Fruit fly (Drosophila melanogaster) whole organism, embryonic: ENCODE data around the gene CG13096.

Experiments used
- Antp ChIP-seq: fragments of 200-800 bp; sonication (Bioruptor generic); optimal IDR thresholded peaks from 3 replicates; lab custom pipeline; 2016; ENCODE audit warnings: missing biosample characterization, missing genetic modification characterization
- Awh ChIP-seq: fragments of 200-800 bp; sonication (Bioruptor generic); IDR thresholded peaks from 2 replicates; pipeline ENCODE4, ENCODE4 v1.3.6; 2022; ENCODE audit warnings: missing biosample characterization, missing genetic modification characterization
- B-H1 ChIP-seq: fragments of 200-800 bp; sonication (Bioruptor generic); IDR thresholded peaks from 3 replicates; pipeline ENCODE4 v1.3.6; 2022; ENCODE audit warnings: missing biosample characterization, missing genetic modification characterization
- C15 ChIP-seq: fragments of 200-800 bp; sonication (Bioruptor generic); IDR thresholded peaks from 3 replicates; pipeline ENCODE4 v1.3.6; 2022; ENCODE audit warnings: missing biosample characterization, missing genetic modification characterization
- CG10366 ChIP-seq: fragments of 200-800 bp; sonication (Bioruptor generic); IDR thresholded peaks from 2 replicates; pipeline ENCODE4 v1.3.6; 2022; ENCODE audit warnings: missing biosample characterization, missing genetic modification characterization
- CG11085 ChIP-seq: fragments of 200-800 bp; sonication (Bioruptor generic); IDR thresholded peaks from 2 replicates; pipeline ENCODE4 v1.3.6; 2022; ENCODE audit warnings: missing biosample characterization, missing genetic modification characterization
- CG11560 ChIP-seq: fragments of 200-800 bp; sonication (Bioruptor generic); IDR thresholded peaks from 3 replicates; pipeline ENCODE4 v1.3.6; 2022; ENCODE audit warnings: missing biosample characterization, missing genetic modification characterization
- CG11695 ChIP-seq: fragments of 200-800 bp; sonication (Bioruptor generic); IDR thresholded peaks from 3 replicates; pipeline ENCODE4 v1.3.6; 2022; ENCODE audit warnings: missing biosample characterization, missing genetic modification characterization
- CG13894 ChIP-seq: fragments of 200-800 bp; sonication (Bioruptor generic); optimal IDR thresholded peaks from 3 replicates; lab custom pipeline; 2018; ENCODE audit warnings: missing biosample characterization, mild to moderate bottlenecking, missing genetic modification characterization, moderate library complexity
- CG14965 ChIP-seq: fragments of 200-800 bp; sonication (Bioruptor generic); optimal IDR thresholded peaks from 2 replicates; lab custom pipeline; 2016; ENCODE audit warnings: missing biosample characterization, missing genetic modification characterization, borderline replicate concordance
- CG17612 ChIP-seq: fragments of 200-800 bp; sonication (Bioruptor generic); IDR thresholded peaks from 2 replicates; pipeline ENCODE4 v1.3.6; 2022; ENCODE audit warnings: missing biosample characterization, missing genetic modification characterization
- CG2199 ChIP-seq: fragments of 200-800 bp; sonication (Bioruptor generic); IDR thresholded peaks from 3 replicates; pipeline ENCODE4 v1.3.6; 2022; ENCODE audit warnings: missing biosample characterization, missing genetic modification characterization
- CG30403 ChIP-seq: fragments of 200-800 bp; sonication (Bioruptor generic); optimal IDR thresholded peaks from 3 replicates; lab custom pipeline; 2016; ENCODE audit warnings: missing biosample characterization, missing genetic modification characterization
- CG3281 ChIP-seq: fragments of 200-800 bp; sonication (Bioruptor generic); optimal IDR thresholded peaks from 3 replicates; lab custom pipeline; 2017; ENCODE audit warnings: missing biosample characterization, mild to moderate bottlenecking, missing genetic modification characterization
- CG4282 ChIP-seq: fragments of 200-800 bp; sonication (Bioruptor generic); optimal IDR thresholded peaks from 2 replicates; lab custom pipeline; 2016; ENCODE audit warnings: missing biosample characterization, missing genetic modification characterization
- CG4424 ChIP-seq: fragments of 200-800 bp; sonication (Bioruptor generic); optimal IDR thresholded peaks from 3 replicates; lab custom pipeline; 2016; ENCODE audit warnings: missing biosample characterization, missing genetic modification characterization
- CG6854 ChIP-seq: fragments of 200-800 bp; sonication (Bioruptor generic); optimal IDR thresholded peaks from 3 replicates; lab custom pipeline; 2017; ENCODE audit warnings: missing biosample characterization, mild to moderate bottlenecking, missing genetic modification characterization
- Chrac-16 ChIP-seq: fragments of 200-800 bp; sonication (Bioruptor generic); optimal IDR thresholded peaks from 3 replicates; lab custom pipeline; 2016; ENCODE audit warnings: missing biosample characterization, missing genetic modification characterization
- Hr3 ChIP-seq: fragments of 200-800 bp; sonication (Bioruptor generic); optimal IDR thresholded peaks from 3 replicates; lab custom pipeline; 2016; ENCODE audit warnings: missing biosample characterization, missing genetic modification characterization
- NfI ChIP-seq: fragments of 200-800 bp; sonication (Bioruptor generic); optimal IDR thresholded peaks from 3 replicates; lab custom pipeline; 2018; ENCODE audit warnings: missing biosample characterization, mild to moderate bottlenecking, missing genetic modification characterization, moderate library complexity
- Oli ChIP-seq: fragments of 200-800 bp; sonication (Bioruptor generic); optimal IDR thresholded peaks from 2 replicates; lab custom pipeline; 2018; ENCODE audit warnings: missing biosample characterization, mild to moderate bottlenecking, missing genetic modification characterization, moderate library complexity
- Sox102F ChIP-seq: fragments of 200-800 bp; sonication (Bioruptor generic); optimal IDR thresholded peaks from 2 replicates; lab custom pipeline; 2018; ENCODE audit warnings: missing biosample characterization, mild to moderate bottlenecking, missing genetic modification characterization, moderate library complexity
- Spps ChIP-seq: fragments of 200-800 bp; sonication (Bioruptor generic); optimal IDR thresholded peaks from 2 replicates; lab custom pipeline; 2018; ENCODE audit warnings: missing biosample characterization, mild to moderate bottlenecking, missing genetic modification characterization
- Xrp1 ChIP-seq: fragments of 200-800 bp; sonication (Bioruptor generic); IDR thresholded peaks from 2 replicates; pipeline ENCODE4 v1.3.6; 2022; ENCODE audit warnings: missing biosample characterization, missing genetic modification characterization
- bcd ChIP-seq: fragments of 200-800 bp; sonication (Bioruptor generic); optimal IDR thresholded peaks from 2 replicates; lab custom pipeline; 2017; ENCODE audit warnings: missing biosample characterization, mild to moderate bottlenecking, missing genetic modification characterization
- bigmax ChIP-seq: fragments of 200-800 bp; sonication (Bioruptor generic); optimal IDR thresholded peaks from 2 replicates; lab custom pipeline; 2018; ENCODE audit warnings: missing biosample characterization, mild to moderate bottlenecking, missing genetic modification characterization
- cas ChIP-seq: fragments of 200-800 bp; sonication (Bioruptor generic); IDR thresholded peaks from 2 replicates; pipeline ENCODE4 v1.3.6; 2022; ENCODE audit warnings: missing biosample characterization, missing genetic modification characterization
- cato ChIP-seq: fragments of 200-800 bp; sonication (Bioruptor generic); optimal IDR thresholded peaks from 2 replicates; lab custom pipeline; 2016; ENCODE audit warnings: missing biosample characterization, missing genetic modification characterization, borderline replicate concordance
- croc ChIP-seq: fragments of 200-800 bp; sonication (Bioruptor generic); conservative IDR thresholded peaks from 3 replicates; pipeline ENCODE4 v1.3.6; 2022; ENCODE audit warnings: missing biosample characterization, missing genetic modification characterization
- crol ChIP-seq: fragments of 200-800 bp; sonication (Bioruptor generic); IDR thresholded peaks from 2 replicates; pipeline ENCODE4 v1.3.6; 2022; ENCODE audit warnings: missing biosample characterization, missing genetic modification characterization
- dati ChIP-seq: fragments of 200-800 bp; sonication (Bioruptor generic); IDR thresholded peaks from 2 replicates; pipeline ENCODE4 v1.3.6; 2022; ENCODE audit warnings: missing biosample characterization, missing genetic modification characterization
- dm ChIP-seq: fragments of 200-800 bp; sonication (Bioruptor generic); optimal IDR thresholded peaks from 3 replicates; lab custom pipeline; 2016; ENCODE audit warnings: missing biosample characterization, missing genetic modification characterization
- dysf ChIP-seq: fragments of 200-800 bp; sonication (Bioruptor generic); IDR thresholded peaks from 3 replicates; pipeline ENCODE4 v1.3.6; 2022; ENCODE audit warnings: missing biosample characterization, missing genetic modification characterization
- en ChIP-seq: fragments of 200-800 bp; sonication (Bioruptor generic); optimal IDR thresholded peaks from 2 replicates; lab custom pipeline; 2016; ENCODE audit warnings: missing biosample characterization, missing genetic modification characterization
- gcm2 ChIP-seq: fragments of 200-800 bp; sonication (Bioruptor generic); optimal IDR thresholded peaks from 2 replicates; lab custom pipeline; 2016; ENCODE audit warnings: missing biosample characterization, missing genetic modification characterization
- inv ChIP-seq: fragments of 200-800 bp; sonication (Bioruptor generic); IDR thresholded peaks from 2 replicates; pipeline ENCODE4 v1.3.6; 2022; ENCODE audit warnings: missing biosample characterization, missing genetic modification characterization; ENCODE audit not compliant: partially characterized antibody
- jumu ChIP-seq: fragments of 200-800 bp; sonication (Bioruptor generic); optimal IDR thresholded peaks from 3 replicates; lab custom pipeline; 2016; ENCODE audit warnings: missing biosample characterization, missing genetic modification characterization
- kay ChIP-seq: fragments of 200-800 bp; sonication (Bioruptor generic); optimal IDR thresholded peaks from 2 replicates; lab custom pipeline; 2016; ENCODE audit warnings: missing biosample characterization, missing genetic modification characterization
- lab ChIP-seq: fragments of 200-800 bp; sonication (Bioruptor generic); optimal IDR thresholded peaks from 3 replicates; lab custom pipeline; 2017; ENCODE audit warnings: missing biosample characterization, missing genetic modification characterization, mild to moderate bottlenecking, moderate library complexity, missing genetic modification reagents
- mirr ChIP-seq: fragments of 200-800 bp; sonication (Bioruptor generic); optimal IDR thresholded peaks from 3 replicates; lab custom pipeline; 2018; ENCODE audit warnings: missing biosample characterization, mild to moderate bottlenecking, missing genetic modification characterization
- nerfin-2 ChIP-seq: fragments of 200-800 bp; sonication (Bioruptor generic); IDR thresholded peaks from 2 replicates; pipeline ENCODE4 v1.3.6; 2022; ENCODE audit warnings: missing biosample characterization, missing genetic modification characterization; ENCODE audit not compliant: partially characterized antibody
- pho ChIP-seq: fragments of 200-800 bp; sonication (Bioruptor generic); optimal IDR thresholded peaks from 2 replicates; lab custom pipeline; 2016; ENCODE audit warnings: missing biosample characterization, missing genetic modification characterization
- phol ChIP-seq: fragments of 200-800 bp; sonication (Bioruptor generic); optimal IDR thresholded peaks from 3 replicates; lab custom pipeline; 2018; ENCODE audit warnings: missing biosample characterization, mild to moderate bottlenecking, missing genetic modification characterization, moderate library complexity
- psq ChIP-seq: fragments of 200-800 bp; sonication (Bioruptor generic); optimal IDR thresholded peaks from 2 replicates; lab custom pipeline; 2017; ENCODE audit warnings: missing biosample characterization, missing genetic modification characterization
- run ChIP-seq: fragments of 200-800 bp; sonication (Bioruptor generic); optimal IDR thresholded peaks from 3 replicates; lab custom pipeline; 2018; ENCODE audit warnings: missing biosample characterization, mild to moderate bottlenecking, missing genetic modification characterization
- sens ChIP-seq: fragments of 200-800 bp; sonication (Bioruptor generic); peaks from one replicate; lab custom pipeline; 2016; ENCODE audit warnings: missing biosample characterization, missing genetic modification characterization
- sima ChIP-seq: fragments of 200-800 bp; sonication (Bioruptor generic); optimal IDR thresholded peaks from 2 replicates; lab custom pipeline; 2016; ENCODE audit warnings: missing biosample characterization, missing genetic modification characterization
- slbo ChIP-seq: fragments of 200-800 bp; sonication (Bioruptor generic); IDR thresholded peaks from 2 replicates; pipeline ENCODE4 v1.3.6; 2022; ENCODE audit warnings: missing biosample characterization, missing genetic modification characterization
- tap ChIP-seq: fragments of 200-800 bp; optimal IDR thresholded peaks from 3 replicates; lab custom pipeline; 2019; ENCODE audit warnings: missing biosample characterization, mild to moderate bottlenecking, missing genetic modification characterization, moderate library complexity
- trh ChIP-seq: fragments of 200-800 bp; sonication (Bioruptor generic); optimal IDR thresholded peaks from 2 replicates; lab custom pipeline; 2016; ENCODE audit warnings: missing biosample characterization, missing genetic modification characterization
- vfl ChIP-seq: fragments of 200-800 bp; sonication (Bioruptor generic); optimal IDR thresholded peaks from 2 replicates; lab custom pipeline; 2016; ENCODE audit warnings: missing biosample characterization, missing genetic modification characterization
- zen2 ChIP-seq: fragments of 200-800 bp; sonication (Bioruptor generic); IDR thresholded peaks from 3 replicates; pipeline ENCODE4 v1.3.6; 2022; ENCODE audit warnings: missing biosample characterization, missing genetic modification characterization; ENCODE audit not compliant: partially characterized antibody

Gene CG13096

dm6 chr2L:8552472-8552871 is 40.8 kb upstream of the CG13096 start (continued):
- no peak for TF ChIP-seq CG3281
- TF ChIP-seq tap (tag; lab: Kevin White, UChicago), result no peak
- TF ChIP-seq Chrac-16 (GFP tag; lab: Kevin White, UChicago), result peak; percentile 24
- TF ChIP-seq CG11695 (GFP tag; lab: Robert Waterston, UW), result peak; percentile 67
- TF ChIP-seq sima (GFP tag; lab: Kevin White, UChicago), result no peak
- TF ChIP-seq CG11560, result no peak
- TF ChIP-seq run (tag; lab: Kevin White, UChicago), result no peak
- TF ChIP-seq bigmax, result no peak
- TF ChIP-seq CG11085, result no peak
- no peak for TF ChIP-seq dm (GFP tag; lab: Kevin White, UChicago)
- no peak for TF ChIP-seq dati
- no peak for TF ChIP-seq trh (GFP tag; lab: Kevin White, UChicago)
- TF ChIP-seq sens (GFP tag; lab: Kevin White, UChicago), result peak; percentile 49
- TF ChIP-seq phol (tag; lab: Kevin White, UChicago), result peak; percentile 58
- no peak for TF ChIP-seq psq (GFP tag; lab: Kevin White, UChicago)
- peak; percentile 61 for TF ChIP-seq Sox102F (GFP tag; lab: Kevin White, UChicago)
- TF ChIP-seq NfI (GFP tag; lab: Kevin White, UChicago), result no peak
- no peak for TF ChIP-seq jumu (GFP tag; lab: Kevin White, UChicago)
- TF ChIP-seq CG2199, result no peak
- no peak for TF ChIP-seq CG14965
- TF ChIP-seq CG4424 (GFP tag; lab: Kevin White, UChicago), result peak; percentile 43
- TF ChIP-seq vfl (GFP tag; lab: Kevin White, UChicago), result no peak
- TF ChIP-seq Antp (GFP tag; lab: Kevin White, UChicago), result no peak
- peak; percentile 72 for TF ChIP-seq Xrp1
- TF ChIP-seq Spps (tag; lab: Kevin White, UChicago), result peak; percentile 41
- TF ChIP-seq inv (GFP tag; lab: Robert Waterston, UW), result no peak
- peak; percentile 29; the same call in 1 of the 2 replicates for TF ChIP-seq nerfin-2
- TF ChIP-seq zen2 (GFP tag; lab: Robert Waterston, UW), result no peak
- no peak for TF ChIP-seq en (GFP tag; lab: Kevin White, UChicago)
- TF ChIP-seq dysf, result no peak
- no peak for TF ChIP-seq cato (GFP tag; lab: Kevin White, UChicago)
- TF ChIP-seq pho (GFP tag; lab: Kevin White, UChicago), result no peak
- no peak for TF ChIP-seq CG17612
- TF ChIP-seq CG13894 (tag; lab: Kevin White, UChicago), result no peak
- no peak for TF ChIP-seq crol (GFP tag; lab: Robert Waterston, UW)
- peak; percentile 23; the same call in 1 of the 3 replicates for TF ChIP-seq B-H1 (GFP tag; lab: Robert Waterston, UW)
- peak; percentile 10 for TF ChIP-seq Hr3 (GFP tag; lab: Kevin White, UChicago)
- no peak for TF ChIP-seq gcm2
- TF ChIP-seq croc (GFP tag; lab: Robert Waterston, UW), result 0 out of 3 replicates have a peak, but pooled peaks have one; percentile 33
- TF ChIP-seq bcd (GFP tag; lab: Kevin White, UChicago), result no peak
- TF ChIP-seq CG30403 (GFP tag; lab: Kevin White, UChicago), result peak; percentile 14
- TF ChIP-seq CG10366 (GFP tag; lab: Robert Waterston, UW), result peak; percentile 24; the same call in 1 of the 2 replicates
- TF ChIP-seq CG4282 (GFP tag; lab: Kevin White, UChicago), result no peak
- no peak for TF ChIP-seq cas
- TF ChIP-seq kay (GFP tag; lab: Kevin White, UChicago), result no peak
- no peak for TF ChIP-seq C15 (GFP tag; lab: Robert Waterston, UW)
- TF ChIP-seq slbo (GFP tag; lab: Robert Waterston, UW), result 0 out of 2 replicates have a peak, but pooled peaks have one; percentile 38
- TF ChIP-seq mirr (GFP tag; lab: Kevin White, UChicago), result no peak
- TF ChIP-seq CG6854 (GFP tag; lab: Kevin White, UChicago), result no peak
- no peak for TF ChIP-seq Awh (GFP tag; lab: Robert Waterston, UW)
- TF ChIP-seq lab (GFP tag; lab: Kevin White, UChicago), result peak; percentile 42
- peak; percentile 55 for TF ChIP-seq Oli (tag; lab: Kevin White, UChicago)
